Fruit fly (Drosophila melanogaster) whole organism, prepupa: ENCODE results near the gene CG1236.

Experiments used
- CG10631 ChIP-seq: fragments of 200-800 bp; sonication (Bioruptor generic); optimal IDR thresholded peaks from 2 replicates; lab custom pipeline; 2016; ENCODE audit warnings: missing biosample characterization, missing genetic modification characterization
- CG10669 ChIP-seq: fragments of 200-800 bp; sonication (Bioruptor generic); optimal IDR thresholded peaks from 3 replicates; lab custom pipeline; 2018; ENCODE audit warnings: missing biosample characterization, mild to moderate bottlenecking, missing genetic modification characterization, moderate library complexity
- CG11294 ChIP-seq: fragments of 200-800 bp; sonication (Bioruptor generic); IDR thresholded peaks from 2 replicates; pipeline ENCODE4 v1.3.6; 2022; ENCODE audit warnings: missing biosample characterization, missing genetic modification characterization
- CG11762 ChIP-seq: fragments of 200-800 bp; sonication (Bioruptor generic); optimal IDR thresholded peaks from 3 replicates; lab custom pipeline; 2016; ENCODE audit warnings: missing biosample characterization, missing genetic modification characterization; ENCODE audit not compliant: insufficient read depth
- CG11902 ChIP-seq: fragments of 200-800 bp; sonication (Bioruptor generic); optimal IDR thresholded peaks from 3 replicates; lab custom pipeline; 2016; ENCODE audit warnings: missing biosample characterization, missing genetic modification characterization
- CG3032 ChIP-seq: fragments of 200-800 bp; optimal IDR thresholded peaks from 2 replicates; lab custom pipeline; 2019; ENCODE audit warnings: missing biosample characterization, mild to moderate bottlenecking, missing genetic modification characterization, moderate library complexity
- CG34406 ChIP-seq: fragments of 200-800 bp; sonication (Bioruptor generic); optimal IDR thresholded peaks from 3 replicates; lab custom pipeline; 2016; ENCODE audit warnings: missing biosample characterization, missing genetic modification characterization
- CG4318 ChIP-seq: fragments of 200-800 bp; sonication (Bioruptor generic); optimal IDR thresholded peaks from 3 replicates; lab custom pipeline; 2017; ENCODE audit warnings: missing biosample characterization, mild to moderate bottlenecking, missing genetic modification characterization
- CG6163 ChIP-seq: fragments of 200-800 bp; sonication (Bioruptor generic); IDR thresholded peaks from 3 replicates; pipeline ENCODE4 v1.3.6; 2022; ENCODE audit warnings: missing biosample characterization, missing genetic modification characterization
- CG6276 ChIP-seq: fragments of 200-800 bp; sonication (Bioruptor generic); optimal IDR thresholded peaks from 2 replicates; lab custom pipeline; 2017; ENCODE audit warnings: missing biosample characterization, mild to moderate bottlenecking, missing genetic modification characterization
- CG6792 ChIP-seq: fragments of 200-800 bp; sonication (Bioruptor generic); optimal IDR thresholded peaks from 3 replicates; lab custom pipeline; 2016; ENCODE audit warnings: missing biosample characterization, missing genetic modification characterization
- CG6808 ChIP-seq: fragments of 200-800 bp; sonication (Bioruptor generic); optimal IDR thresholded peaks from 3 replicates; lab custom pipeline; 2017; ENCODE audit warnings: missing biosample characterization, missing genetic modification characterization, mild to moderate bottlenecking, moderate library complexity, missing genetic modification reagents
- CG6854 ChIP-seq: fragments of 200-800 bp; sonication (Bioruptor generic); optimal IDR thresholded peaks from 2 replicates; lab custom pipeline; 2017; ENCODE audit warnings: missing biosample characterization, mild to moderate bottlenecking, missing genetic modification characterization
- CG8319 ChIP-seq: fragments of 200-800 bp; sonication (Bioruptor generic); optimal IDR thresholded peaks from 3 replicates; lab custom pipeline; 2016; ENCODE audit warnings: missing biosample characterization, missing genetic modification characterization
- CG9139 ChIP-seq: fragments of 200-800 bp; sonication (Bioruptor generic); optimal IDR thresholded peaks from 3 replicates; lab custom pipeline; 2017; ENCODE audit warnings: missing biosample characterization, mild to moderate bottlenecking, missing genetic modification characterization
- Eip78C ChIP-seq: fragments of 200-800 bp; sonication (Bioruptor generic); peaks from one replicate; lab custom pipeline; 2016; ENCODE audit warnings: missing biosample characterization, missing genetic modification characterization
- Eip93F ChIP-seq: fragments of 200-800 bp; sonication (Bioruptor generic); optimal IDR thresholded peaks from 2 replicates; lab custom pipeline; 2016; ENCODE audit warnings: missing biosample characterization, mild to moderate bottlenecking, missing genetic modification characterization
- Ets21C ChIP-seq: fragments of 200-800 bp; sonication (Bioruptor generic); optimal IDR thresholded peaks from 3 replicates; lab custom pipeline; 2016; ENCODE audit warnings: missing biosample characterization, missing genetic modification characterization
- Gug ChIP-seq: fragments of 200-800 bp; sonication (Bioruptor generic); IDR thresholded peaks from 2 replicates; pipeline ENCODE4 v1.3.6; 2022; ENCODE audit warnings: missing biosample characterization, missing genetic modification characterization
- Hr38 ChIP-seq: sonication (Bioruptor generic); optimal IDR thresholded peaks from 2 replicates; lab custom pipeline; 2016; ENCODE audit warnings: missing biosample characterization, missing genetic modification characterization
- Hr39 ChIP-seq: fragments of 200-800 bp; sonication (Bioruptor generic); optimal IDR thresholded peaks from 2 replicates; lab custom pipeline; 2016; ENCODE audit warnings: missing biosample characterization, missing genetic modification characterization
- Hr4 ChIP-seq: fragments of 200-800 bp; sonication (Bioruptor generic); optimal IDR thresholded peaks from 3 replicates; lab custom pipeline; 2016; ENCODE audit warnings: missing biosample characterization, missing genetic modification characterization
- Lpt ChIP-seq: fragments of 200-800 bp; sonication (Bioruptor generic); optimal IDR thresholded peaks from 3 replicates; lab custom pipeline; 2016; ENCODE audit warnings: missing biosample characterization, missing genetic modification characterization
- Met ChIP-seq: fragments of 200-800 bp; sonication (Bioruptor generic); optimal IDR thresholded peaks from 3 replicates; lab custom pipeline; 2016; ENCODE audit warnings: missing biosample characterization, missing genetic modification characterization
- OdsH ChIP-seq: fragments of 200-800 bp; sonication (Bioruptor generic); optimal IDR thresholded peaks from 3 replicates; lab custom pipeline; 2016; ENCODE audit warnings: missing biosample characterization, missing genetic modification characterization
- Sox102F ChIP-seq: fragments of 200-800 bp; sonication (Bioruptor generic); optimal IDR thresholded peaks from 2 replicates; lab custom pipeline; 2016; ENCODE audit warnings: missing biosample characterization, mild to moderate bottlenecking, missing genetic modification characterization
- Sox14 ChIP-seq: fragments of 200-800 bp; sonication (Bioruptor generic); optimal IDR thresholded peaks from 3 replicates; lab custom pipeline; 2016; ENCODE audit warnings: missing biosample characterization, missing genetic modification characterization
- Sox15 ChIP-seq: fragments of 200-800 bp; sonication (Bioruptor generic); optimal IDR thresholded peaks from 3 replicates; lab custom pipeline; 2016; ENCODE audit warnings: missing biosample characterization, missing genetic modification characterization
- achi ChIP-seq: fragments of 200-800 bp; sonication (Bioruptor generic); optimal IDR thresholded peaks from 3 replicates; lab custom pipeline; 2016; ENCODE audit warnings: missing biosample characterization, missing genetic modification characterization
- cyc ChIP-seq: fragments of 200-800 bp; sonication (Bioruptor generic); optimal IDR thresholded peaks from 3 replicates; lab custom pipeline; 2016; ENCODE audit warnings: missing biosample characterization, missing genetic modification characterization
- dsx ChIP-seq: fragments of 200-800 bp; optimal IDR thresholded peaks from 3 replicates; lab custom pipeline; 2019; ENCODE audit warnings: missing biosample characterization, mild to moderate bottlenecking, missing genetic modification characterization, moderate library complexity; ENCODE audit not compliant: poor library complexity, severe bottlenecking
- eg ChIP-seq: fragments of 200-800 bp; sonication (Bioruptor generic); IDR thresholded peaks from 3 replicates; pipeline ENCODE4 v1.3.6; 2022; ENCODE audit warnings: missing biosample characterization, missing genetic modification characterization
- esn ChIP-seq: fragments of 200-800 bp; sonication (Bioruptor generic); optimal IDR thresholded peaks from 2 replicates; lab custom pipeline; 2016; ENCODE audit warnings: missing biosample characterization, mild to moderate bottlenecking, missing genetic modification characterization, moderate library complexity
- fd59A ChIP-seq: fragments of 200-800 bp; sonication (Bioruptor generic); optimal IDR thresholded peaks from 2 replicates; lab custom pipeline; 2017; ENCODE audit warnings: missing biosample characterization, mild to moderate bottlenecking, missing genetic modification characterization, missing genetic modification reagents
- fd85E ChIP-seq: fragments of 200-800 bp; sonication (Bioruptor generic); optimal IDR thresholded peaks from 3 replicates; lab custom pipeline; 2016; ENCODE audit warnings: missing biosample characterization, missing genetic modification characterization
- fkh ChIP-seq: fragments of 200-800 bp; sonication (Bioruptor generic); optimal IDR thresholded peaks from 3 replicates; lab custom pipeline; 2017; ENCODE audit warnings: missing biosample characterization, mild to moderate bottlenecking, missing genetic modification characterization, moderate library complexity
- net ChIP-seq: fragments of 200-800 bp; sonication (Bioruptor generic); optimal IDR thresholded peaks from 3 replicates; lab custom pipeline; 2016; ENCODE audit warnings: missing biosample characterization, missing genetic modification characterization
- pdm3 ChIP-seq: fragments of 200-800 bp; sonication (Bioruptor generic); optimal IDR thresholded peaks from 3 replicates; lab custom pipeline; 2016; ENCODE audit warnings: missing biosample characterization, missing genetic modification characterization
- spab ChIP-seq: fragments of 200-800 bp; sonication (Bioruptor generic); optimal IDR thresholded peaks from 2 replicates; lab custom pipeline; 2017; ENCODE audit warnings: missing biosample characterization, mild to moderate bottlenecking, missing genetic modification characterization, missing genetic modification reagents
- svp ChIP-seq: fragments of 200-800 bp; sonication (Bioruptor generic); peaks from one replicate; lab custom pipeline; 2016; ENCODE audit warnings: missing biosample characterization, missing genetic modification characterization
- vri ChIP-seq: fragments of 200-800 bp; sonication (Bioruptor generic); optimal IDR thresholded peaks from 3 replicates; lab custom pipeline; 2016; ENCODE audit warnings: missing biosample characterization, mild to moderate bottlenecking, missing genetic modification characterization

CG1236 gene

DNA sequence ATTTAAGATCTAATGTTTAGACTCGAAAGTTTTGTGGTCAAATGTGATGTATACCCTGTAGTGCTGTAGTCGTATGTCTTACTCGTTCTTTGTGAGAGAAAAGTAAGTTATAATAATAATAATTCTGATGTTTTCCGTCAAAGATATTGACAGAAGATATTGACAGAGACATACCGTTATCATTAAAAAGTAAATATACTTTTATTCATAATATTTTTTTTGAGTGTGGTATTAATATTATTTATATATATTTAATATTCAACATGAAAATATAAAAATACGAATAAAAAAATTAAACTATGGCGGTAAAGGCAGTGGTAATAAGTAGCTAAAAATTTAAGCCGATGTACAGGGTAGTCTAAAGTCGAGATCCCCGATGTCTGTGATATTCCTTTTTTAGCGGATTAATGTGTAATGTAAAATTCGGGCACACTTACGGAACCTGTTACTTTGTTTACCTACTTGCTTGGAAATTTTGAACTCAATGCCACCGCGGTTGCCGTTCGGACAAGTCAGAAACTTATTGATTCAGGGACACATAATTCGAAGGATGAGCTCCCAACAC is at the start of gene CG1236, which contains the start of gene CG2100 (continued):
- peak; percentile 77 for TF ChIP-seq spab (GFP tag; lab: Kevin White, UChicago)
- TF ChIP-seq fd85E, result no peak
- TF ChIP-seq dsx, result peak; percentile 91
- TF ChIP-seq Hr39 (GFP tag; lab: Kevin White, UChicago), result peak; percentile 75
- peak; percentile 76 for TF ChIP-seq CG9139 (GFP tag; lab: Kevin White, UChicago)
- TF ChIP-seq CG6854, result peak; percentile 64
- peak; percentile 75 for TF ChIP-seq Lpt (GFP tag; lab: Kevin White, UChicago)
- no peak for TF ChIP-seq CG4318 (GFP tag; lab: Kevin White, UChicago)
- TF ChIP-seq, all 60 proteins: peak for 48

DNA sequence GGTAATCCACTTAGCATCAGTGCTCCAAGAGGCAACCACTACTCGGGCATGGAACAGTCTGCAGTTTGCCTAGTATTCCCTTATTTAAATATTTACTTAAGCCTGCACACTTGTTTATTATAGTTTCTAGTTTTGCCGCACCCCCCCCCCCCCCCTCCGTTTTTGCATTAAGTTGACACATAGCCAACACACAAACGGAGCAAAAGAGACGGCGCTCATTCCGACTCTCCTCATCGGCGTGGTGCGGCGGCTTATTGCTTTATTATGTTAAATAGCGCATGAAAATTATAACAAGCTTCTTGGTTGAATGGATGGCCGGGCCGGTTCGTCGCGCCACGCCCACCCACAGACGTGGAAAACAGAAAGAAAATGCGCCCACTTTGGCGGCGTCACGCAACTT is 46.9 kb upstream of the CG1236 start:
- no peak for TF ChIP-seq cyc (GFP tag; lab: Kevin White, UChicago)
- TF ChIP-seq spab (GFP tag; lab: Kevin White, UChicago), result no peak
- no peak for TF ChIP-seq Eip78C (GFP tag; lab: Kevin White, UChicago)
- TF ChIP-seq CG9139 (GFP tag; lab: Kevin White, UChicago), result no peak
- TF ChIP-seq CG10669 (GFP tag; lab: Kevin White, UChicago), result no peak
- TF ChIP-seq achi (GFP tag; lab: Kevin White, UChicago), result no peak
- TF ChIP-seq vri (GFP tag; lab: Kevin White, UChicago), result no peak
- TF ChIP-seq OdsH (GFP tag; lab: Kevin White, UChicago), result no peak
- TF ChIP-seq pdm3, result no peak
- TF ChIP-seq Hr4, result no peak
- no peak for TF ChIP-seq CG6808 (GFP tag; lab: Kevin White, UChicago)
- TF ChIP-seq Eip93F, result no peak
- no peak for TF ChIP-seq net (GFP tag; lab: Kevin White, UChicago)
- TF ChIP-seq CG6163 (GFP tag; lab: Robert Waterston, UW), result no peak
- TF ChIP-seq svp (GFP tag; lab: Kevin White, UChicago), result no peak
- TF ChIP-seq CG3032 (tag; lab: Kevin White, UChicago), result no peak
- TF ChIP-seq Sox14 (GFP tag; lab: Kevin White, UChicago), result no peak

DNA sequence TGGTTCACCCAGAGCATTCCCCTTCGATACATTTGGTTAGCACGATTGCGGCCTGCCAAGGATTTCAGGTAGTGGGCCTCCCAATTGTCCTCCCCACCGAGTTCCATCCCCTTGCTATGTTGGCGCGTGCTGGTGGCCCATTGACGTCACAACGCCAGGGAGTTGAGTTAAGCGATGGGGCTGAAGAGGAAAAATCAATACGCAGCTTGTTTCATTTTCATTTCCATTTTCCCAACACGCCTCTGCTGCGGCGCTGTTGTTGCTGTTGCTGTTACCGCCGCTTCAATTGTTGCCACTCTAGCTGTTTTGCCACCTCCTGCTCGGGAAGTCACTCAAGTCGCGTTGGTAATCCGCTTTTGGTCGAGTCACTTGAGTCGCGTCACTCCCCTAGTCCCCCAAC is 45.5 kb upstream of the CG1236 start:
- TF ChIP-seq net (GFP tag; lab: Kevin White, UChicago) (no peak), Hr38 (GFP tag; lab: Kevin White, UChicago) (no peak), CG3032 (tag; lab: Kevin White, UChicago) (no peak), CG6792 (GFP tag; lab: Kevin White, UChicago) (no peak), CG6163 (GFP tag; lab: Robert Waterston, UW) (no peak), Sox15 (no peak), Met (GFP tag; lab: Kevin White, UChicago) (no peak), CG11902 (GFP tag; lab: Kevin White, UChicago) (no peak)

DNA sequence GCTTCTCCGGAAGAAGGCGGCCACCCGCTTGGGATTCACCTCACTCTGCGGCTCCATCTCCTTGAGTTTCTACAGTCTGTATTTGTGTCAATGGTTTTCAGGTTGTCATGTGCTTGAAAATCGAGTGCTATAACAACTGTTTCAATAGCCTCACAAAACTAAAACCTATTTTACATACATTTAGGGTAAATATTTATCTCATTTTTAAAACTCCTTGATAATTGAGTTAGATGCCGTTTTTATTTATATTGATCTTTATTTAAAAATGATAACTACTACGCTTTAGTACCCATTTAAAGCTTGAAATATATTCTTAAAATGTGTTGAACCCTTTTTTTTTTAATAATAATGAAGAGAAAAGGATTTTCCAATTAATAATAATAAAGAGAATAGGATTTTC is 43.4 kb upstream of the CG1236 start, which contains the start of gene CG2104:
Gene CG2104 (minus strand): TSS at position 101 of the 400 bp plus-strand sequence.
- no peak for TF ChIP-seq fkh (GFP tag; lab: Kevin White, UChicago)
- TF ChIP-seq Hr4, result no peak
- no peak for TF ChIP-seq eg
- TF ChIP-seq OdsH (GFP tag; lab: Kevin White, UChicago), result no peak
- no peak for TF ChIP-seq CG6808 (GFP tag; lab: Kevin White, UChicago)
- no peak for TF ChIP-seq Sox102F (GFP tag; lab: Kevin White, UChicago)
- TF ChIP-seq CG6854, result no peak

DNA sequence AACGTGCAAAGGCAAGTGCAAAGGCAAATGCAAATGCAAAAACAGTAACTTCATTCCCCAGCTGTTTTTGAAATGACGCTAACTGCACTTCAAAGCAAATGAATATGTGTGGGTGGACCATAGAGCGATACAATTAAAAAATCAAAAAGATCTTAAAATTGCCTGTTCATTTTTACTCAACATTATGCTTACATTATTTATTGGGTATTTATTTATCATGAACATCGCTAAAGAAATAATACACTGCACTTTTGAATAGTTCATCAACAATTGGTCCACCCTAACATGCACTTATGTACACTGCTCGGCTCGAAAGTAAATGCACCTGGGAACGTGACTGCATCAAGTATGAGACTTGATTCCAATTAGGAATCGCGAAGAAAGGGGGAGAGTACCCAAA is 42.1 kb upstream of the CG1236 start:
- TF ChIP-seq CG6808 (GFP tag; lab: Kevin White, UChicago), result peak; percentile 5
- peak; percentile 69 for TF ChIP-seq Lpt (GFP tag; lab: Kevin White, UChicago)
- TF ChIP-seq Sox15, result no peak
- TF ChIP-seq CG10631 (GFP tag; lab: Kevin White, UChicago), result peak; percentile 28
- TF ChIP-seq Hr39 (GFP tag; lab: Kevin White, UChicago), result peak; percentile 29
- TF ChIP-seq esn, result peak; percentile 37
- no peak for TF ChIP-seq CG9139 (GFP tag; lab: Kevin White, UChicago)
- TF ChIP-seq fd59A (GFP tag; lab: Kevin White, UChicago), result no peak
- no peak for TF ChIP-seq dsx
- no peak for TF ChIP-seq CG8319
- peak; percentile 92 for TF ChIP-seq eg
- TF ChIP-seq Ets21C (GFP tag; lab: Kevin White, UChicago), result no peak
- TF ChIP-seq CG11294 (GFP tag; lab: Robert Waterston, UW), result 0 out of 2 replicates have a peak, but pooled peaks have one; percentile 53
- peak; percentile 64 for TF ChIP-seq Gug (GFP tag; lab: Robert Waterston, UW)
- TF ChIP-seq OdsH (GFP tag; lab: Kevin White, UChicago), result peak; percentile 68
- TF ChIP-seq fd85E, result no peak
- TF ChIP-seq spab (GFP tag; lab: Kevin White, UChicago), result no peak
- peak; percentile 34 for TF ChIP-seq CG34406 (GFP tag; lab: Kevin White, UChicago)
- peak; percentile 55 for TF ChIP-seq Sox14 (GFP tag; lab: Kevin White, UChicago)
- no peak for TF ChIP-seq Hr38 (GFP tag; lab: Kevin White, UChicago)
- peak; percentile 80 for TF ChIP-seq Eip78C (GFP tag; lab: Kevin White, UChicago)
- TF ChIP-seq CG6276, result peak; percentile 77
- peak; percentile 38 for TF ChIP-seq CG11762 (GFP tag; lab: Kevin White, UChicago)
